Worm (Caenorhabditis elegans) whole organism, mixed stage, embryonic: ENCODE measurements around the gene ZC395.11.
A peak's percentile ranks its signal among the peaks of the same experiment; 100 is the strongest.

ENCODE experiments used
- M03D4.4 ChIP-seq: sonication (generic microtip); optimal IDR thresholded peaks from 2 replicates; lab custom pipeline; 2017; ENCODE audit warnings: mild to moderate bottlenecking, missing genetic modification characterization, missing compliant biosample characterization
- bed-3 ChIP-seq: fragments of 200-800 bp; sonication (Bioruptor generic); optimal IDR thresholded peaks from 3 replicates; lab custom pipeline; 2018; ENCODE audit warnings: mild to moderate bottlenecking, missing genetic modification characterization, moderate library complexity, missing compliant biosample characterization
- ceh-39 ChIP-seq: fragments of 150-350 bp; optimal IDR thresholded peaks from 2 replicates; lab custom pipeline; 2014; ENCODE audit warnings: missing biosample characterization, missing genetic modification characterization
- ceh-43 ChIP-seq: fragments of 200-800 bp; sonication (Bioruptor generic); optimal IDR thresholded peaks from 2 replicates; lab custom pipeline; 2018; ENCODE audit warnings: mild to moderate bottlenecking, missing genetic modification characterization, moderate library complexity, missing compliant biosample characterization
- ceh-83 ChIP-seq: fragments of 200-800 bp; sonication (Bioruptor generic); optimal IDR thresholded peaks from 2 replicates; lab custom pipeline; 2018; ENCODE audit warnings: mild to moderate bottlenecking, missing genetic modification characterization, missing compliant biosample characterization
- ces-1 ChIP-seq: fragments of 150-350 bp; optimal IDR thresholded peaks from 2 replicates; lab custom pipeline; 2014; ENCODE audit warnings: missing biosample characterization, missing genetic modification reagents, missing genetic modification characterization
- cnd-1 ChIP-seq: fragments of 200-800 bp; sonication (Bioruptor generic); optimal IDR thresholded peaks from 2 replicates; lab custom pipeline; 2018; ENCODE audit warnings: mild to moderate bottlenecking, missing genetic modification characterization, missing compliant biosample characterization
- drap-1 ChIP-seq: fragments of 200-800 bp; sonication (Bioruptor generic); optimal IDR thresholded peaks from 3 replicates; lab custom pipeline; 2018; ENCODE audit warnings: mild to moderate bottlenecking, missing genetic modification characterization, missing compliant biosample characterization
- elt-1 ChIP-seq: sonication (generic microtip); optimal IDR thresholded peaks from 2 replicates; lab custom pipeline; 2017; ENCODE audit warnings: missing genetic modification characterization, mild to moderate bottlenecking, missing compliant biosample characterization, antibody characterized with exemption, moderate library complexity, borderline replicate concordance; ENCODE audit not compliant: insufficient read depth
- elt-3 ChIP-seq: fragments of 150-350 bp; optimal IDR thresholded peaks from 2 replicates; lab custom pipeline; 2014; ENCODE audit warnings: missing biosample characterization, missing genetic modification characterization
- ham-2 ChIP-seq: fragments of 200-800 bp; sonication (Bioruptor generic); optimal IDR thresholded peaks from 2 replicates; lab custom pipeline; 2018; ENCODE audit warnings: mild to moderate bottlenecking, missing genetic modification characterization, missing compliant biosample characterization
- hlh-1 ChIP-seq: fragments of 150-350 bp; optimal IDR thresholded peaks from 2 replicates; lab custom pipeline; 2014; ENCODE audit warnings: missing biosample characterization, missing genetic modification reagents, missing genetic modification characterization
- lin-13 ChIP-seq: fragments of 150-350 bp; optimal IDR thresholded peaks from 2 replicates; lab custom pipeline; 2014; ENCODE audit warnings: missing biosample characterization, missing genetic modification characterization
- lin-32 ChIP-seq: fragments of 200-800 bp; sonication (Bioruptor generic); optimal IDR thresholded peaks from 2 replicates; lab custom pipeline; 2018; ENCODE audit warnings: mild to moderate bottlenecking, missing genetic modification characterization, missing compliant biosample characterization
- lsy-2 ChIP-seq: fragments of 150-350 bp; optimal IDR thresholded peaks from 2 replicates; lab custom pipeline; 2014; ENCODE audit warnings: missing biosample characterization, missing genetic modification characterization
- mab-5 ChIP-seq: fragments of 150-350 bp; optimal IDR thresholded peaks from 2 replicates; lab custom pipeline; 2014; ENCODE audit warnings: missing biosample characterization, missing genetic modification characterization
- nhr-12 ChIP-seq: fragments of 150-350 bp; optimal IDR thresholded peaks from 2 replicates; lab custom pipeline; 2014; ENCODE audit warnings: missing biosample characterization, missing genetic modification characterization
- nhr-2 ChIP-seq: fragments of 150-350 bp; optimal IDR thresholded peaks from 2 replicates; lab custom pipeline; 2014; ENCODE audit warnings: missing biosample characterization, missing genetic modification characterization
- nhr-237 ChIP-seq: fragments of 150-350 bp; optimal IDR thresholded peaks from 2 replicates; lab custom pipeline; 2014; ENCODE audit warnings: missing biosample characterization, missing genetic modification characterization
- nhr-28 ChIP-seq: fragments of 150-350 bp; optimal IDR thresholded peaks from 2 replicates; lab custom pipeline; 2014; ENCODE audit warnings: missing biosample characterization, missing genetic modification characterization
- nhr-76 ChIP-seq: sonication (generic microtip); optimal IDR thresholded peaks from 2 replicates; lab custom pipeline; 2017; ENCODE audit warnings: missing biosample characterization, missing genetic modification characterization
- pha-4 ChIP-seq: fragments of 150-350 bp; optimal IDR thresholded peaks from 2 replicates; lab custom pipeline; 2018; ENCODE audit warnings: missing biosample characterization, missing genetic modification reagents, missing genetic modification characterization
- sem-2 ChIP-seq: fragments of 200-800 bp; sonication (Bioruptor generic); optimal IDR thresholded peaks from 2 replicates; lab custom pipeline; 2018; ENCODE audit warnings: mild to moderate bottlenecking, missing genetic modification characterization, missing compliant biosample characterization
- sptf-1 ChIP-seq: sonication (generic microtip); optimal IDR thresholded peaks from 2 replicates; lab custom pipeline; 2017; ENCODE audit warnings: mild to moderate bottlenecking, missing genetic modification characterization, moderate library complexity, missing compliant biosample characterization
- tbx-8 ChIP-seq: fragments of 200-800 bp; sonication (Bioruptor generic); optimal IDR thresholded peaks from 2 replicates; lab custom pipeline; 2018; ENCODE audit warnings: mild to moderate bottlenecking, missing genetic modification characterization, moderate library complexity, missing compliant biosample characterization
- unc-120 ChIP-seq: sonication (generic microtip); optimal IDR thresholded peaks from 2 replicates; lab custom pipeline; 2017; ENCODE audit warnings: missing genetic modification characterization, missing compliant biosample characterization; ENCODE audit not compliant: poor library complexity, severe bottlenecking
- unc-39 ChIP-seq: fragments of 150-350 bp; optimal IDR thresholded peaks from 2 replicates; lab custom pipeline; 2014; ENCODE audit warnings: missing biosample characterization, missing genetic modification characterization
- unc-62 ChIP-seq: fragments of 150-350 bp; optimal IDR thresholded peaks from 2 replicates; lab custom pipeline; 2014; ENCODE audit warnings: missing biosample characterization, missing genetic modification reagents, missing genetic modification characterization
- zip-8 ChIP-seq: fragments of 150-350 bp; optimal IDR thresholded peaks from 2 replicates; lab custom pipeline; 2014; ENCODE audit warnings: missing biosample characterization, missing genetic modification characterization
- ztf-11 ChIP-seq: fragments of 150-350 bp; optimal IDR thresholded peaks from 2 replicates; lab custom pipeline; 2014; ENCODE audit warnings: missing biosample characterization, missing genetic modification characterization

ZC395.11 gene

DNA sequence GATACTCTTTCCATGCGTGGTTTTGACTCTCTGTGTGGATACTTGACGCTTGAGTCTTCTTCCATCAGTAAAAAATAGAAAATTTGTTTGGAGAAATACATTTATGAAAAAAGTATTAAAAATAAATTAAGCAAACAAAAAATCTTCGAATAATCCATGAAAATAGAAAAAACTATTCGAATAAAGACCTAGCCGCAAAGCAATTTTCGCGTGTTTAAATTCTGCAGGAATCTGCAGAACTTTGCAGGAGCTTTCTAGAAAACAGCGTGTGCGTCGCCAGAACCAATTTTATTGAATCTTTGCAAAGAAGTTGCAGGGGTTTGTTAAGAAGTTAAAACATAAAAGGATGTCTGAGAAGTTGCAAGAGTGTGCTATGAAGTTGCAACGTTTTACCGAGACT is at the start of gene ZC395.11:
Gene ZC395.11, minus strand, starts transcription at position 101 of the 400 bp plus-strand sequence.
- TF ChIP-seq ceh-43 (no peak), M03D4.4 (no peak), cnd-1 (tag; lab: Kevin White, UChicago) (no peak), unc-39 (tag; lab: Kevin White, UChicago) (no peak), ces-1 (GFP tag; lab: Kevin White, UChicago) (no peak), sptf-1 (tag; lab: Kevin White, UChicago) (no peak), elt-1 (tag; lab: Kevin White, UChicago) (no peak), drap-1 (GFP tag; lab: Kevin White, UChicago) (no peak), sem-2 (GFP tag; lab: Kevin White, UChicago) (no peak), unc-62 (GFP tag; lab: Kevin White, UChicago) (no peak), nhr-12 (no peak), lin-32 (GFP tag; lab: Kevin White, UChicago) (no peak), ham-2 (no peak), nhr-237 (tag; lab: Kevin White, UChicago) (no peak), ceh-39 (tag; lab: Kevin White, UChicago) (no peak)
- TF ChIP-seq, all 35 proteins: peak for 0

DNA sequence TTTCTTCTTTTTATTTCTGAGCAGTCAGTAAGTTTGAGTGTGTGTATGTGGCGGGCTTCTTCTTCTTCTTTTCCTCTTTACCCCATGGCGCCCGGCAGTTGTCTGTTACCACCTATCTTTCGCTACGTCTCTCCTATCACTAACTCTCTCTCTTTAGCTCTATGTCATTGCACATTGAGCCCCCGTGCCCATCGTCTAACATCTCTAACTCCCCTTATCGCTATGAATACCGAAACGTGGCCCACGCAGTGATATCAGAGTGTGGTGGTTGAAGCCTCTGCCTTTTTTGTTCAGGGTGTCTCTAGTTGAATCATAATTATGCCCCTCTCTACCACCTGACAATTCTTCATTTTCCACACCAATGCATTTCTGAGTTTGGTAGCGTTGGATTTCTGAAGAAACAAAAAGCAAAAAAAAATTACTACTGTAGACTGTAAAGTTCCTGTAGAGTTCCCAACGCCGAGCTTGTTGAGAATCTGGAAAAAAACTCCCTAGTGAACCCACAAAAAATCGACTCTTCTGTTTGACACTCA is 48.5 kb upstream of the ZC395.11 start:
- peak; percentile 9 for TF ChIP-seq hlh-1 (tag; lab: Kevin White, UChicago)
- TF ChIP-seq ceh-83: no peak
- TF ChIP-seq nhr-28 (tag; lab: Kevin White, UChicago): no peak
- no peak for TF ChIP-seq tbx-8 (GFP tag; lab: Kevin White, UChicago)
- no peak for TF ChIP-seq pha-4
- TF ChIP-seq lin-32 (GFP tag; lab: Kevin White, UChicago): no peak
- TF ChIP-seq nhr-12: no peak
- TF ChIP-seq ceh-43: no peak
- TF ChIP-seq ztf-11 (tag; lab: Kevin White, UChicago): no peak
- TF ChIP-seq lin-13 (tag; lab: Kevin White, UChicago): no peak
- no peak for TF ChIP-seq nhr-2 (tag; lab: Kevin White, UChicago)
- TF ChIP-seq ces-1 (GFP tag; lab: Kevin White, UChicago): no peak
- TF ChIP-seq cnd-1 (tag; lab: Kevin White, UChicago): no peak
- peak; percentile 20 for TF ChIP-seq unc-120
- no peak for TF ChIP-seq bed-3 (GFP tag; lab: Kevin White, UChicago)
- no peak for TF ChIP-seq ham-2
- TF ChIP-seq nhr-76: no peak

DNA sequence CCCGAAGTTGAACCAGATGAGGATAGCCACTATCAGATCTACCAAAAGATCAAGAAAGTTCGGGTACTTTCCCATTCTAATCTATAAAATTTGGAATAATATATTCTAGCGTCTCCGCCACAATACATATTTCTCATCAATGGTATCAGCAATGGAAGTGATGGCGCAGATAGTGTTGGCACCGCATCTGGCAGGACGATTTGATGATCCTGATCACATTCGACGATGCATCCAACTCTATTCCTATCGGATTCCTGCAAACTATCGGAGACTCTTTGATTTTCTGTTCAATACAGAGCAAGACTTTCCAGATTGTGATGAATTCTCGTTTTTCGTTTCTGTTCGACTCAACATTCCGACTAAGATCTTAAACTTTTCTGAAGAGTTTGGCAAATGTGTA is 43.3 kb upstream of the ZC395.11 start:
- TF ChIP-seq lin-32 (GFP tag; lab: Kevin White, UChicago) (no peak), lsy-2 (tag; lab: Kevin White, UChicago) (no peak), cnd-1 (tag; lab: Kevin White, UChicago) (no peak), ces-1 (GFP tag; lab: Kevin White, UChicago) (no peak), ceh-43 (no peak), sem-2 (GFP tag; lab: Kevin White, UChicago) (no peak), unc-120 (no peak), zip-8 (tag; lab: Kevin White, UChicago) (no peak), ceh-39 (tag; lab: Kevin White, UChicago) (no peak), ceh-83 (no peak), ham-2 (no peak), M03D4.4 (no peak), bed-3 (GFP tag; lab: Kevin White, UChicago) (no peak), nhr-28 (tag; lab: Kevin White, UChicago) (no peak), pha-4 (no peak), unc-39 (tag; lab: Kevin White, UChicago) (no peak), hlh-1 (tag; lab: Kevin White, UChicago) (no peak), nhr-2 (tag; lab: Kevin White, UChicago) (no peak)
- TF ChIP-seq, all 35 proteins: peak for 0

DNA sequence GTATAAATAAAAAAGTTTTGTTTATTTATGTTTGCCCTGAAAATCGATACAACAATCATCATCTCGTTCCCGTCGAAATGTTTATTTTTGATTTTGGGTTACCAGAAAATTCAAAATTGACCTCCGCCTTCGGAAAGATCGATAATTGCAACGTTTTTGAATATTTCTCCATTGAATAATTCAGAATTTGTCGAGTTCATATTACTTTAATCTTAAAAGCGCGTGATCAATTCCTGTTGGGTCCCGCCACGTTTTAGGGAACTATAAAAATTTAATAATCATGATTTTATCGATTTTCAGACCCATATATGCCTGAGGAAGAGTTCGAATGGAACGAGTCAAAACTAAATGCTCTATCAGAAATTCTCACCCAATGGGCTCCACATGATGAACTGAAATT is 40.2 kb upstream of the ZC395.11 start, which contains the start of gene sorf-2:
Gene sorf-2, plus strand, starts transcription at position 301 of the 400 bp plus-strand sequence.
- no peak for TF ChIP-seq nhr-76
- TF ChIP-seq unc-39 (tag; lab: Kevin White, UChicago): no peak
- no peak for TF ChIP-seq cnd-1 (tag; lab: Kevin White, UChicago)
- TF ChIP-seq mab-5 (tag; lab: Kevin White, UChicago): no peak
- no peak for TF ChIP-seq M03D4.4
- no peak for TF ChIP-seq tbx-8 (GFP tag; lab: Kevin White, UChicago)
- no peak for TF ChIP-seq ceh-39 (tag; lab: Kevin White, UChicago)
- TF ChIP-seq drap-1 (GFP tag; lab: Kevin White, UChicago): no peak
- no peak for TF ChIP-seq lin-13 (tag; lab: Kevin White, UChicago)

DNA sequence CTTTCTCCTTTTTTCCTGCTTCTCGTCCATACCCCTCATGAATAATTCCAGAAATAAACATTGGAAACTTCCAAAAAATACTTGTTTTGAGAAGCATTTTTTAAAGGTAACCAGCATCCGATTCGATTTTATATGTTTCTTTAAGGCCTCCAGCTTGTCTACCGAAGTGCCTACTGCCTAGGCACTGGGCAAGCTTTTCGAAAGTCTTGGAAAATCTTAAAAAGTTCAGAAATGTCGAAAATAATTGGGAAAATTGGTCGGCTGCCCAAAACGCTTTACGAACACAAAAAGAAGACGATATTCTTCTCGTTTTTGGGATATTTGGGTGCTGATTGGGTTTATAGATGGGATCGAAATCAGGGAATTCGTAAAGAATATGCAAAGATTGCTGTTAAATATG is 35.6 kb upstream of the ZC395.11 start, which contains the start of gene F52C9.3:
Gene F52C9.3, plus strand, starts transcription at position 225 of the 400 bp plus-strand sequence.
- no peak for TF ChIP-seq elt-3 (tag; lab: Kevin White, UChicago)
